Fruit fly (Drosophila melanogaster): ENCODE data around the gene CG5078.

DNA sequence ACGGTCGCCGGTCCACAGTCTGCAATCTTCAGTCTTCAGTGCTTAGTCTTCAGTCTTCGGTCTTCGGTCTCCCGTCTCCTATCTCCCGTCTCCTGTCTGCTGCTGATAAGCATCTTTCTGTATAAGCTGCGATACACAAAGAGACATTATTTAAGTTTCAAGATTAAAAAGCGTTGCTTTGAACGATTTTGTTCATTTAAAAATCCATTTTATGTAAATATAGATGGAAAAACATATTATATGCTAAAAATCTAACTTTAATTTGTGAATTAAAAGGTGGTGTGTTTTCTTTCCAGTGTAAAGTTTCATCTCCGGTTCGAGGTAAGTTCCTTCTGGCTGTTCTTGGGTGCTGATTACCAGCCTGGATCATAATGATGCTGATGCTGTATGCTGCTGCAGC, 43.5 kb downstream of the CG5078 start:
- TF ChIP-seq Hr38 (GFP tag; optimal IDR thresholded peaks at IDR 0.05) (no peak), CG8319 (GFP tag; optimal IDR thresholded peaks at IDR 0.05) (no peak), salr (GFP tag; optimal IDR thresholded peaks at IDR 0.05) (peak in 1 of 2 experiments; percentile 38), dac (GFP tag; optimal IDR thresholded peaks at IDR 0.05) (no peak), Gug (GFP tag; IDR thresholded peaks at IDR 0.05) (no peak), Eip75B (GFP tag; optimal IDR thresholded peaks at IDR 0.05) (peak; percentile 67), CG31627 (GFP tag; optimal IDR thresholded peaks at IDR 0.05) (peak; percentile 68), Hr4 (GFP tag; optimal IDR thresholded peaks at IDR 0.05) (no peak), CG6163 (GFP tag; IDR thresholded peaks at IDR 0.05) (peak; percentile 60; the same call in 2 of the 3 replicates), CG32006 (GFP tag; optimal IDR thresholded peaks at IDR 0.05) (peak; percentile 25), CG11294 (GFP tag; IDR thresholded peaks at IDR 0.05) (no peak), Hr39 (GFP tag; optimal IDR thresholded peaks at IDR 0.05) (peak; percentile 61)
